Worm (Caenorhabditis elegans): ENCODE measurements around the gene nep-22.
A peak's percentile ranks its signal among the peaks of the same experiment; 100 is the strongest.

The nep-22 gene

ce11 chrX:9024270-9024669, 10.1 kb upstream of the nep-22 start (continued):
- no peak for TF ChIP-seq swsn-7 (tag; optimal IDR thresholded peaks at IDR 0.05)
- TF ChIP-seq sox-4 (tag; optimal IDR thresholded peaks at IDR 0.05): no peak
- TF ChIP-seq snpc-4 (tag; optimal IDR thresholded peaks at IDR 0.05): no peak
- no peak for TF ChIP-seq aha-1 (tag; optimal IDR thresholded peaks at IDR 0.05)
- TF ChIP-seq nhr-84 (tag; optimal IDR thresholded peaks at IDR 0.05): no peak
- no peak for TF ChIP-seq nhr-77 (tag; optimal IDR thresholded peaks at IDR 0.05)
- no peak for TF ChIP-seq pax-3 (tag; optimal IDR thresholded peaks at IDR 0.05)
- no peak for TF ChIP-seq nhr-12 (tag; optimal IDR thresholded peaks at IDR 0.05)
- no peak for TF ChIP-seq xbp-1 (tag; optimal IDR thresholded peaks at IDR 0.05)
- TF ChIP-seq ztf-11 (tag; optimal IDR thresholded peaks at IDR 0.05): no peak
- no peak for TF ChIP-seq fkh-8 (tag; optimal IDR thresholded peaks at IDR 0.05)
- no peak for TF ChIP-seq skn-1 (tag; optimal IDR thresholded peaks at IDR 0.05)
- peak in 1 of 3 experiments; percentile 5 for TF ChIP-seq ceh-82 (tag; optimal IDR thresholded peaks at IDR 0.05)
- TF ChIP-seq lir-3 (tag; optimal IDR thresholded peaks at IDR 0.05; ENCODE audit: poor library complexity): no peak
- no peak for TF ChIP-seq ama-1 (optimal IDR thresholded peaks at IDR 0.05)
- no peak for TF ChIP-seq fkh-4 (tag; optimal IDR thresholded peaks at IDR 0.05; ENCODE audit: borderline replicate concordance)
- no peak for TF ChIP-seq mdl-1 (tag; optimal IDR thresholded peaks at IDR 0.05)
- no peak for TF ChIP-seq C34B4.2 (tag; optimal IDR thresholded peaks at IDR 0.05)
- TF ChIP-seq nhr-20 (tag; optimal IDR thresholded peaks at IDR 0.05): peak; percentile 29
- TF ChIP-seq fkh-10 (GFP tag; optimal IDR thresholded peaks at IDR 0.05): no peak
- TF ChIP-seq blmp-1 (tag; optimal IDR thresholded peaks at IDR 0.05): no peak
- no peak for TF ChIP-seq fos-1 (tag; optimal IDR thresholded peaks at IDR 0.05)
- TF ChIP-seq isw-1 (GFP tag; IDR thresholded peaks at IDR 0.05): no peak
- peak; percentile 17 for TF ChIP-seq rnt-1 (tag; optimal IDR thresholded peaks at IDR 0.05)
- TF ChIP-seq irx-1 (tag; optimal IDR thresholded peaks at IDR 0.05): no peak
- no peak for TF ChIP-seq egl-27 (tag; optimal IDR thresholded peaks at IDR 0.05)
- no peak for TF ChIP-seq nhr-11 (tag; optimal IDR thresholded peaks at IDR 0.05)
- no peak for TF ChIP-seq alr-1 (tag; optimal IDR thresholded peaks at IDR 0.05; ENCODE audit: borderline replicate concordance)
- TF ChIP-seq pag-3 (tag; optimal IDR thresholded peaks at IDR 0.05; ENCODE audit: borderline replicate concordance, insufficient read depth): no peak
- TF ChIP-seq elt-2 (tag; optimal IDR thresholded peaks at IDR 0.05): no peak
- no peak for TF ChIP-seq aly-2 (tag; optimal IDR thresholded peaks at IDR 0.05)
- TF ChIP-seq efl-3 (GFP tag; optimal IDR thresholded peaks at IDR 0.05): no peak
- TF ChIP-seq ceh-90 (tag; optimal IDR thresholded peaks at IDR 0.05): no peak
- TF ChIP-seq lin-14 (GFP tag; optimal IDR thresholded peaks at IDR 0.05): no peak
- TF ChIP-seq nhr-85 (tag): no peak
- no peak for TF ChIP-seq mep-1 (tag; optimal IDR thresholded peaks at IDR 0.05)
- no peak for TF ChIP-seq zag-1 (tag; optimal IDR thresholded peaks at IDR 0.05)
- TF ChIP-seq ets-5 (GFP tag; IDR thresholded peaks at IDR 0.05): no peak
- no peak for TF ChIP-seq jun-1 (tag; optimal IDR thresholded peaks at IDR 0.05)
- TF ChIP-seq nhr-76 (tag; optimal IDR thresholded peaks at IDR 0.05): no peak
- TF ChIP-seq Y116A8C.19 (tag; optimal IDR thresholded peaks at IDR 0.05; ENCODE audit: borderline replicate concordance): no peak
- peak; percentile 6 for TF ChIP-seq lin-13 (GFP tag; optimal IDR thresholded peaks at IDR 0.05)
- no peak for TF ChIP-seq ces-1 (GFP tag; optimal IDR thresholded peaks at IDR 0.05)
- TF ChIP-seq lin-15B (tag; optimal IDR thresholded peaks at IDR 0.05): no peak
- no peak for TF ChIP-seq sup-37 (GFP tag; optimal IDR thresholded peaks at IDR 0.05)
- TF ChIP-seq mef-2 (tag; optimal IDR thresholded peaks at IDR 0.05): no peak
- TF ChIP-seq snu-23 (GFP tag; optimal IDR thresholded peaks at IDR 0.05): peak; percentile 24
- TF ChIP-seq lin-39 (tag; optimal IDR thresholded peaks at IDR 0.05): no peak
- peak; percentile 6 for TF ChIP-seq C16A3.4 (tag; optimal IDR thresholded peaks at IDR 0.05)
- TF ChIP-seq nhr-28 (tag; optimal IDR thresholded peaks at IDR 0.05): no peak
- no peak for TF ChIP-seq hlh-4 (tag; optimal IDR thresholded peaks at IDR 0.05)
- TF ChIP-seq tlp-1 (tag; optimal IDR thresholded peaks at IDR 0.05): no peak
- TF ChIP-seq egl-13 (tag; optimal IDR thresholded peaks at IDR 0.05): no peak
- TF ChIP-seq unc-130 (tag; optimal IDR thresholded peaks at IDR 0.05): no peak
- no peak for TF ChIP-seq unc-30 (tag; optimal IDR thresholded peaks at IDR 0.05)

All from whole organism, L1 larva.